Worm (Caenorhabditis elegans) whole organism, young adult: ENCODE measurements around the gene K08H10.10.
"Not testable (repeated sequence)": the region's sequence is repeated elsewhere in the genome, so short reads cannot be mapped to it uniquely, and the experiment has no call there.

Experiments
- B0336.3 ChIP-seq: fragments of 200-800 bp; sonication (Bioruptor generic); IDR thresholded peaks from 2 replicates; pipeline ENCODE4 v1.3.6; 2022; ENCODE audit warnings: missing genetic modification characterization, missing compliant biosample characterization
- C06A6.2 ChIP-seq: fragments of 200-800 bp; sonication (Bioruptor generic); conservative IDR thresholded peaks from 2 replicates; pipeline ENCODE4 v1.3.6; 2022; ENCODE audit warnings: missing genetic modification characterization, missing compliant biosample characterization
- D2030.7 ChIP-seq: fragments of 200-800 bp; sonication (Bioruptor generic); IDR thresholded peaks from 2 replicates; pipeline ENCODE4 v1.3.6; 2022; ENCODE audit warnings: missing genetic modification reagents, missing genetic modification characterization, missing compliant biosample characterization
- F23B12.7 ChIP-seq: sonication (generic microtip); optimal IDR thresholded peaks from 2 replicates; lab custom pipeline; 2017; ENCODE audit warnings: missing genetic modification characterization, mild to moderate bottlenecking, missing compliant biosample characterization, antibody characterized with exemption, moderate library complexity; ENCODE audit not compliant: insufficient read depth
- K11D2.4 ChIP-seq: fragments of 200-800 bp; sonication (Bioruptor generic); IDR thresholded peaks from 2 replicates; pipeline ENCODE4 v1.3.6; 2022; ENCODE audit warnings: missing genetic modification reagents, missing genetic modification characterization, missing compliant biosample characterization
- K12H6.12 ChIP-seq: fragments of 200-800 bp; sonication (Bioruptor generic); optimal IDR thresholded peaks from 2 replicates; lab custom pipeline; 2018; ENCODE audit warnings: mild to moderate bottlenecking, missing genetic modification characterization, missing compliant biosample characterization
- T07F8.4 ChIP-seq: sonication (generic microtip); optimal IDR thresholded peaks from 2 replicates; lab custom pipeline; 2016; ENCODE audit warnings: mild to moderate bottlenecking, missing genetic modification characterization, moderate library complexity, missing compliant biosample characterization
- Y53G8AR.9 ChIP-seq: fragments of 200-800 bp; sonication (Bioruptor generic); conservative IDR thresholded peaks from 2 replicates; pipeline ENCODE4 v1.3.6; 2022; ENCODE audit warnings: missing genetic modification reagents, missing genetic modification characterization, missing compliant biosample characterization
- Y67H2A.10 ChIP-seq: fragments of 200-800 bp; sonication (Bioruptor generic); conservative IDR thresholded peaks from 2 replicates; pipeline ENCODE4 v1.3.6; 2022; ENCODE audit warnings: missing genetic modification reagents, missing genetic modification characterization, missing compliant biosample characterization
- Y95B8A.8 ChIP-seq: fragments of 200-800 bp; sonication (Bioruptor generic); IDR thresholded peaks from 2 replicates; pipeline ENCODE4 v1.3.6; 2022; ENCODE audit warnings: missing genetic modification reagents, missing genetic modification characterization, missing compliant biosample characterization
- ZK185.1 ChIP-seq: sonication (generic microtip); optimal IDR thresholded peaks from 2 replicates; lab custom pipeline; 2016; ENCODE audit warnings: mild to moderate bottlenecking, missing genetic modification characterization, missing compliant biosample characterization; ENCODE audit not compliant: poor library complexity, severe bottlenecking
- aptf-2 ChIP-seq: fragments of 200-800 bp; sonication (Bioruptor generic); conservative IDR thresholded peaks from 2 replicates; pipeline ENCODE4 v1.3.6; 2022; ENCODE audit warnings: missing genetic modification reagents, missing genetic modification characterization, missing compliant biosample characterization
- athp-1 ChIP-seq: sonication (generic microtip); optimal IDR thresholded peaks from 2 replicates; lab custom pipeline; 2017; ENCODE audit warnings: mild to moderate bottlenecking, missing genetic modification characterization, missing compliant biosample characterization
- attf-3 ChIP-seq: fragments of 200-800 bp; sonication (Bioruptor generic); conservative IDR thresholded peaks from 2 replicates; pipeline ENCODE4 v1.3.6; 2022; ENCODE audit warnings: missing genetic modification reagents, missing genetic modification characterization, missing compliant biosample characterization
- bed-2 ChIP-seq: fragments of 200-800 bp; sonication (Bioruptor generic); IDR thresholded peaks from 2 replicates; pipeline ENCODE4 v1.3.6; 2022; ENCODE audit warnings: missing genetic modification reagents, missing genetic modification characterization, missing compliant biosample characterization
- cebp-1 ChIP-seq, 2 experiments: fragments of 200-800 bp in 1 of 2; sonication (Bioruptor generic) in 1 of 2; sonication (generic microtip) in 1 of 2; IDR thresholded peaks in 1 of 2; optimal IDR thresholded peaks in 1 of 2; 2 replicates each; pipeline versions ENCODE4 v1.3.6 to Lab custom; 2017 to 2022; ENCODE audit warnings: missing compliant biosample characterization in 2 of 2, missing genetic modification characterization in 2 of 2, mild to moderate bottlenecking in 1 of 2, missing genetic modification reagents in 1 of 2, moderate library complexity in 1 of 2
- ceh-100 ChIP-seq: fragments of 200-800 bp; sonication (Bioruptor generic); IDR thresholded peaks from 2 replicates; pipeline ENCODE4 v1.3.6; 2022; ENCODE audit warnings: missing genetic modification reagents, missing genetic modification characterization, missing compliant biosample characterization
- ceh-27 ChIP-seq: fragments of 200-800 bp; sonication (Bioruptor generic); optimal IDR thresholded peaks from 2 replicates; lab custom pipeline; 2018; ENCODE audit warnings: mild to moderate bottlenecking, missing genetic modification characterization, moderate library complexity, missing compliant biosample characterization
- ceh-91 ChIP-seq: fragments of 200-800 bp; sonication (Bioruptor generic); IDR thresholded peaks from 2 replicates; pipeline ENCODE4 v1.3.6; 2022; ENCODE audit warnings: missing genetic modification reagents, missing genetic modification characterization, missing compliant biosample characterization
- chd-7 ChIP-seq: sonication (generic microtip); optimal IDR thresholded peaks from 2 replicates; lab custom pipeline; 2016; ENCODE audit warnings: mild to moderate bottlenecking, missing genetic modification characterization, moderate library complexity, missing compliant biosample characterization
- dox-1 ChIP-seq: fragments of 200-800 bp; sonication (Bioruptor generic); IDR thresholded peaks from 2 replicates; pipeline ENCODE4 v1.3.6; 2022; ENCODE audit warnings: missing genetic modification reagents, missing genetic modification characterization, missing compliant biosample characterization
- dpl-1 ChIP-seq: fragments of 150-350 bp; optimal IDR thresholded peaks from 2 replicates; lab custom pipeline; 2014; ENCODE audit warnings: missing biosample characterization, missing genetic modification reagents, missing genetic modification characterization
- him-1 ChIP-seq: sonication (generic microtip); optimal IDR thresholded peaks from 2 replicates; lab custom pipeline; 2016; ENCODE audit warnings: missing genotype, missing genetic modification reagents, missing genetic modification characterization, missing compliant biosample characterization
- hsf-1 ChIP-seq: fragments of 200-800 bp; sonication (Bioruptor generic); IDR thresholded peaks from 2 replicates; pipeline ENCODE4 v1.3.6; 2022; ENCODE audit warnings: missing genetic modification reagents, missing genetic modification characterization, missing compliant biosample characterization
- let-607 ChIP-seq, 2 experiments: fragments of 200-800 bp in 1 of 2; sonication (Bioruptor generic) in 1 of 2; sonication (generic microtip) in 1 of 2; optimal IDR thresholded peaks; 2 replicates each; lab custom pipeline; 2016 to 2018; ENCODE audit warnings: mild to moderate bottlenecking in 2 of 2, missing compliant biosample characterization in 2 of 2, missing genetic modification characterization in 2 of 2, moderate library complexity in 2 of 2, missing genotype in 1 of 2
- lin-26 ChIP-seq: fragments of 200-800 bp; sonication (Bioruptor generic); IDR thresholded peaks from 2 replicates; pipeline ENCODE4 v1.3.6; 2022; ENCODE audit warnings: missing genetic modification reagents, missing genetic modification characterization, missing compliant biosample characterization
- lin-40 ChIP-seq: sonication (generic microtip); optimal IDR thresholded peaks from 2 replicates; lab custom pipeline; 2016; ENCODE audit warnings: missing genetic modification characterization, mild to moderate bottlenecking, missing compliant biosample characterization, missing genotype, missing genetic modification reagents
- lin-54 ChIP-seq: fragments of 200-800 bp; sonication (Bioruptor generic); optimal IDR thresholded peaks from 2 replicates; lab custom pipeline; 2018; ENCODE audit warnings: mild to moderate bottlenecking, missing genetic modification characterization, missing compliant biosample characterization
- lsl-1 ChIP-seq: fragments of 200-800 bp; sonication (Bioruptor generic); optimal IDR thresholded peaks from 2 replicates; lab custom pipeline; 2018; ENCODE audit warnings: mild to moderate bottlenecking, missing genetic modification characterization, moderate library complexity, missing compliant biosample characterization
- madf-6 ChIP-seq: fragments of 200-800 bp; sonication (Bioruptor generic); IDR thresholded peaks from 2 replicates; pipeline ENCODE4 v1.3.6; 2022; ENCODE audit warnings: missing genetic modification reagents, missing genetic modification characterization, missing compliant biosample characterization
- madf-8 ChIP-seq: fragments of 200-800 bp; sonication (Bioruptor generic); conservative IDR thresholded peaks from 2 replicates; pipeline ENCODE4 v1.3.6; 2022; ENCODE audit warnings: missing genetic modification reagents, missing genetic modification characterization, missing compliant biosample characterization
- nfyb-1 ChIP-seq: fragments of 200-800 bp; sonication (Bioruptor generic); IDR thresholded peaks from 2 replicates; pipeline ENCODE4 v1.3.6; 2022; ENCODE audit warnings: missing genetic modification reagents, missing genetic modification characterization, missing compliant biosample characterization
- nhr-80 ChIP-seq: sonication (generic microtip); optimal IDR thresholded peaks from 2 replicates; lab custom pipeline; 2016; ENCODE audit warnings: missing genetic modification characterization, missing compliant biosample characterization
- nhr-90 ChIP-seq: sonication (generic microtip); optimal IDR thresholded peaks from 2 replicates; lab custom pipeline; 2016; ENCODE audit warnings: missing genotype, mild to moderate bottlenecking, missing genetic modification characterization, missing compliant biosample characterization
- pbrm-1 ChIP-seq: fragments of 200-800 bp; sonication (Bioruptor generic); IDR thresholded peaks from 2 replicates; pipeline ENCODE4 v1.3.6; 2022; ENCODE audit warnings: missing genetic modification reagents, missing genetic modification characterization, missing compliant biosample characterization
- rcor-1 ChIP-seq: fragments of 200-800 bp; sonication (Bioruptor generic); IDR thresholded peaks from 2 replicates; pipeline ENCODE4 v1.3.6; 2022; ENCODE audit warnings: missing genetic modification reagents, missing genetic modification characterization, missing compliant biosample characterization
- rpc-1 ChIP-seq, 2 experiments: fragments of 150-350 bp in 1 of 2; sonication (generic microtip) in 1 of 2; optimal IDR thresholded peaks; 2 replicates each; lab custom pipeline; 2014 to 2018; ENCODE audit warnings: missing biosample characterization in 1 of 2, missing genetic modification characterization in 1 of 2, missing genetic modification reagents in 1 of 2, missing genotype in 1 of 2
- snpc-4 ChIP-seq, 5 experiments: fragments of 150-350 bp in 1 of 5; sonication (generic microtip) in 4 of 5; optimal IDR thresholded peaks; 2 replicates each; lab custom pipeline; 2014 to 2018; ENCODE audit warnings: missing genetic modification characterization in 5 of 5, missing biosample characterization in 3 of 5, antibody characterized with exemption in 2 of 5, mild to moderate bottlenecking in 2 of 5, missing compliant biosample characterization in 2 of 5, missing genotype in 2 of 5, moderate library complexity in 2 of 5, missing genetic modification reagents in 1 of 5
- unc-130 ChIP-seq: sonication (generic microtip); optimal IDR thresholded peaks from 2 replicates; lab custom pipeline; 2016; ENCODE audit warnings: missing genetic modification reagents, missing genetic modification characterization, missing compliant biosample characterization
- zfh-2 ChIP-seq: fragments of 200-800 bp; sonication (Bioruptor generic); conservative IDR thresholded peaks from 2 replicates; pipeline ENCODE4 v1.3.6; 2022; ENCODE audit warnings: missing genetic modification reagents, missing genetic modification characterization, missing compliant biosample characterization
- ztf-18 ChIP-seq: sonication (generic microtip); optimal IDR thresholded peaks from 2 replicates; lab custom pipeline; 2016; ENCODE audit warnings: missing genotype, mild to moderate bottlenecking, missing genetic modification characterization, missing compliant biosample characterization
- ztf-26 ChIP-seq: sonication (generic microtip); optimal IDR thresholded peaks from 2 replicates; lab custom pipeline; 2017; ENCODE audit warnings: missing genetic modification characterization, missing compliant biosample characterization
- ztf-28 ChIP-seq: fragments of 200-800 bp; sonication (Bioruptor generic); IDR thresholded peaks from 2 replicates; pipeline ENCODE4 v1.3.6; 2022; ENCODE audit warnings: missing genetic modification reagents, missing genetic modification characterization, missing compliant biosample characterization

The K08H10.10 gene

DNA sequence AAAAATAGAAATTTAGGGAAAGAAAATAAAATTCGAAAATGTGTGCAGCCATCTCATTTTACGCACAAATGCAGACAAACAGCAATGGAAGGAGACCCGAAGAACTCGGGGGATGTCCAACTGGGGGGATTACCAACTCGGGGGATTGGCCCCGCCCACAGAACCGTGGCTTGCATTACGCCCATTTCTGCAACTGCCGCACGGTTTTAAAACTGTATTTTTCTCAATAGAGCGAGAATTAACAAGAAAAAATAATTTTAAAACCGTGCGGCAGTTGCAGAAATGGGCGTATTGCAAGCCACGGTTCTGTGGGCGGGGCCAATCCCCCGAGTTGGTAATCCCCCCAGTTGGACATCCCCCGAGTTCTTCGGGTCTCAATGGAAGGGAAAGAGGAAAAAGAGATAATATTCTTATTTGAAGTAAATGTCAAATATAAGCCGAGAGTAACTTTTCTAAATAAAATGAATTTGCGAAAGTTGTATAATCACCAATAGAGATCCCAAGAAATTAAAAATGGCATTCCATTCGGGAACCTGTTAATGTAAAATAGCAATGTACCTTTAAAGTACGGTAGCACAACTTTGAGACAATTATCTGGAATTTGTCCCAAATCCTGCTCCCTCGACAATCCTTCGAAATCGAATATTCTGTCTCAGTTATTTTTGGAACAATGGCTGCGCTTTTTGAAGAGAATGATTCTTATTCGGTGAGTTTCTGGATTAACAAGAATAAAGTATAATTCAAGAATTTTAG is 20.0 kb upstream of the K08H10.10 start, which contains the start of the genes ruvb-1 and tofu-1:
ruvb-1 (minus strand) TSS at position 72 of the 753 bp plus-strand sequence.
tofu-1 (plus strand) TSS at position 417 of the 753 bp plus-strand sequence.
- peak; percentile 4 for TF ChIP-seq unc-130 (GFP tag; lab: Kevin White, UChicago)
- 0 out of 2 replicates have a peak, but pooled peaks have one; percentile 14 for TF ChIP-seq Y95B8A.8
- 0 out of 2 replicates have a peak, but pooled peaks have one; percentile 52 for TF ChIP-seq ztf-28
- peak; percentile 35 for TF ChIP-seq D2030.7 (GFP tag; lab: Robert Waterston, UW)
- TF ChIP-seq C06A6.2, result peak; percentile 94
- TF ChIP-seq lin-26 (GFP tag; lab: Robert Waterston, UW), result peak; percentile 33; the same call in 1 of the 2 replicates
- TF ChIP-seq let-607 (tag; optimal IDR thresholded peaks at IDR 0.05; lab: Kevin White, UChicago), result peak in 1 of 2 experiments; percentile 34
- TF ChIP-seq rpc-1 (optimal IDR thresholded peaks at IDR 0.05; lab: Kevin White, UChicago), result peak; percentile 34
- TF ChIP-seq rpc-1 (tag; optimal IDR thresholded peaks at IDR 0.05; lab: Kevin White, UChicago); snpc-4 (GFP tag; optimal IDR thresholded peaks at IDR 0.05; lab: Kevin White, UChicago): not testable (repeated sequence)
- peak; percentile 60 for TF ChIP-seq nhr-80 (tag; lab: Kevin White, UChicago)
- peak; percentile 58 for TF ChIP-seq ZK185.1 (tag; lab: Kevin White, UChicago)
- 0 out of 2 replicates have a peak, but pooled peaks have one; percentile 15 for TF ChIP-seq madf-8 (GFP tag; lab: Robert Waterston, UW)
- peak; percentile 50 for TF ChIP-seq ztf-18 (tag; lab: Kevin White, UChicago)
- 0 out of 2 replicates have a peak, but pooled peaks have one; percentile 15 for TF ChIP-seq B0336.3 (GFP tag; lab: Robert Waterston, UW)
- peak; percentile 14 for TF ChIP-seq K12H6.12 (tag; lab: Kevin White, UChicago)
- TF ChIP-seq F23B12.7 (tag; lab: Kevin White, UChicago), result peak; percentile 37
- TF ChIP-seq dox-1 (GFP tag; lab: Robert Waterston, UW), result peak; percentile 54; the same call in 1 of the 2 replicates
- TF ChIP-seq nfyb-1 (GFP tag; lab: Robert Waterston, UW), result peak; percentile 80; the same call in 1 of the 2 replicates
- TF ChIP-seq zfh-2, result 0 out of 2 replicates have a peak, but pooled peaks have one; percentile 29
- peak; percentile 63 for TF ChIP-seq lsl-1 (GFP tag; lab: Kevin White, UChicago)
- TF ChIP-seq hsf-1, result 0 out of 2 replicates have a peak, but pooled peaks have one; percentile 38
- peak; percentile 15 for TF ChIP-seq chd-7 (tag; lab: Kevin White, UChicago)
- peak; percentile 74; the same call in 1 of the 2 replicates for TF ChIP-seq pbrm-1
- TF ChIP-seq attf-3 (GFP tag; lab: Robert Waterston, UW), result peak; percentile 12; the same call in 1 of the 2 replicates
- TF ChIP-seq bed-2, result 0 out of 2 replicates have a peak, but pooled peaks have one; percentile 56
- peak; percentile 53; the same call in 1 of the 2 replicates for TF ChIP-seq madf-6
- TF ChIP-seq aptf-2 (GFP tag; lab: Robert Waterston, UW), result 0 out of 2 replicates have a peak, but pooled peaks have one; percentile 62
- peak; percentile 58 for TF ChIP-seq ztf-26 (tag; lab: Kevin White, UChicago)
- TF ChIP-seq him-1 (tag; lab: Kevin White, UChicago), result peak; percentile 14
- peak; percentile 29 for TF ChIP-seq nhr-90 (tag; lab: Kevin White, UChicago)
- TF ChIP-seq ceh-100 (GFP tag; lab: Robert Waterston, UW), result peak; percentile 97
- TF ChIP-seq lin-54 (GFP tag; lab: Kevin White, UChicago), result peak; percentile 23
- peak; percentile 59 for TF ChIP-seq rcor-1 (GFP tag; lab: Robert Waterston, UW)
- 0 out of 2 replicates have a peak, but pooled peaks have one; percentile 21 for TF ChIP-seq ceh-91 (GFP tag; lab: Robert Waterston, UW)
- peak; percentile 43 for TF ChIP-seq athp-1 (tag; lab: Kevin White, UChicago)
- 0 out of 2 replicates have a peak, but pooled peaks have one; percentile 63 for TF ChIP-seq cebp-1 (GFP tag; IDR thresholded peaks at IDR 0.05; lab: Robert Waterston, UW)
- TF ChIP-seq cebp-1 (tag; optimal IDR thresholded peaks at IDR 0.05; lab: Kevin White, UChicago), result peak; percentile 69
- peak; percentile 12 for TF ChIP-seq dpl-1
- peak; percentile 15 for TF ChIP-seq T07F8.4
- peak; percentile 50; the same call in 1 of the 2 replicates for TF ChIP-seq K11D2.4 (GFP tag; lab: Robert Waterston, UW)
- peak; percentile 90 for TF ChIP-seq lin-40 (tag; lab: Kevin White, UChicago)
- TF ChIP-seq Y67H2A.10, result 0 out of 2 replicates have a peak, but pooled peaks have one; percentile 47
- peak in 2 of 4 experiments; percentile 47 to 62 for TF ChIP-seq snpc-4 (tag; optimal IDR thresholded peaks at IDR 0.05; lab: Kevin White, UChicago)
- peak; percentile 59 for TF ChIP-seq ceh-27 (GFP tag; lab: Kevin White, UChicago)
- TF ChIP-seq Y53G8AR.9 (GFP tag; lab: Robert Waterston, UW), result peak; percentile 64
